Worm (Caenorhabditis elegans) whole organism, L1 larva: ENCODE results near the gene C55B6.4.

Experiments used
- C16A3.4 ChIP-seq: fragments of 150-350 bp; optimal IDR thresholded peaks from 2 replicates; lab custom pipeline; 2014; ENCODE audit warnings: missing biosample characterization, missing genetic modification characterization
- dsc-1 ChIP-seq: sonication (generic microtip); optimal IDR thresholded peaks from 2 replicates; lab custom pipeline; 2016; ENCODE audit warnings: mild to moderate bottlenecking, missing genetic modification characterization, missing compliant biosample characterization
- fkh-8 ChIP-seq: sonication (generic microtip); optimal IDR thresholded peaks from 2 replicates; lab custom pipeline; 2016; ENCODE audit warnings: mild to moderate bottlenecking, missing genetic modification characterization, missing compliant biosample characterization
- nhr-12 ChIP-seq: sonication (generic microtip); optimal IDR thresholded peaks from 2 replicates; lab custom pipeline; 2017; ENCODE audit warnings: missing biosample characterization, missing genetic modification characterization
- nhr-237 ChIP-seq: fragments of 150-350 bp; optimal IDR thresholded peaks from 2 replicates; lab custom pipeline; 2014; ENCODE audit warnings: missing biosample characterization, missing genetic modification characterization
- zag-1 ChIP-seq: fragments of 150-350 bp; optimal IDR thresholded peaks from 2 replicates; lab custom pipeline; 2014; ENCODE audit warnings: missing biosample characterization, missing genetic modification characterization

DNA sequence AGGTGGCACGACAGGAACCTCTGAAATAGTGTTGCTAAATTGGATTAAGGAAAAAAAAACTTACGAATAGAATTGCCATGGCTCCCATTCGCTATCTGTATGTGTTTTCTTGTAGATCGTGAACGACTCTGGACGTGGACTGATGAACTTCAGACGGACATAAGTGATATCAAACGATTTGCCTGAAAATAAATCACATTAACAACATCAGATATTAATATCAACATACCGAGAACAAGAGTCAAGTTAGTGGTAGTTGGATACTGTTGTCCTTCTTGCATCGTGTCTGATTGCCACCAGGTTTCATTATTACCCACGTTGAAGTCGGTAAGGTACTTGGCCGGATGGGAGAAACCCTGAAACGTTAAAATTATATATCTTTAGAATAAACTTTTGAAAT is 37.8 kb downstream of the C55B6.4 start:
- TF ChIP-seq nhr-12, result no peak
- TF ChIP-seq C16A3.4 (tag; lab: Kevin White, UChicago), result no peak
- no peak for TF ChIP-seq fkh-8 (tag; lab: Kevin White, UChicago)
- no peak for TF ChIP-seq zag-1 (tag; lab: Kevin White, UChicago)
- no peak for TF ChIP-seq dsc-1 (tag; lab: Kevin White, UChicago)
- no peak for TF ChIP-seq nhr-237 (tag; lab: Kevin White, UChicago)
